Worm (Caenorhabditis elegans): ENCODE data around the gene W09C2.7.

W09C2.7 gene

ce11 chrIV:9631579-9631978 lies 9.4 kb upstream of the W09C2.7 start:
- TF ChIP-seq ztf-29 (GFP tag; IDR thresholded peaks at IDR 0.05), result no peak

- TF ChIP-seq flt-1 (GFP tag; IDR thresholded peaks at IDR 0.05) (no peak), ztf-29 (GFP tag; IDR thresholded peaks at IDR 0.05) (no peak), klf-2 (GFP tag; conservative IDR thresholded peaks at IDR 0.05) (no peak), ztf-23 (GFP tag; IDR thresholded peaks at IDR 0.05) (no peak), tab-1 (GFP tag; IDR thresholded peaks at IDR 0.05) (no peak), ref-1 (GFP tag; conservative IDR thresholded peaks at IDR 0.05) (no peak), cog-1 (tag; optimal IDR thresholded peaks at IDR 0.05) (no peak), T22C8.4 (GFP tag; IDR thresholded peaks at IDR 0.05) (no peak), med-1 (GFP tag; optimal IDR thresholded peaks at IDR 0.05; ENCODE audit: insufficient read depth) (no peak)
These were observed 4.9 kb upstream of the W09C2.7 start for ce11 chrIV:9627033-9627432.

ce11 chrIV:9625829-9626228 lies 3.7 kb upstream of the W09C2.7 start:
- no peak for TF ChIP-seq tab-1 (GFP tag; IDR thresholded peaks at IDR 0.05)
- TF ChIP-seq T22C8.4 (GFP tag; IDR thresholded peaks at IDR 0.05), result no peak
- TF ChIP-seq cog-1 (tag; optimal IDR thresholded peaks at IDR 0.05), result no peak
- no peak for TF ChIP-seq klf-2 (GFP tag; conservative IDR thresholded peaks at IDR 0.05)
- no peak for TF ChIP-seq ref-1 (GFP tag; conservative IDR thresholded peaks at IDR 0.05)
- no peak for TF ChIP-seq ztf-29 (GFP tag; IDR thresholded peaks at IDR 0.05)
- TF ChIP-seq flt-1 (GFP tag; IDR thresholded peaks at IDR 0.05), result no peak
- TF ChIP-seq med-1 (GFP tag; optimal IDR thresholded peaks at IDR 0.05; ENCODE audit: insufficient read depth), result no peak
- no peak for TF ChIP-seq ztf-23 (GFP tag; IDR thresholded peaks at IDR 0.05)

ce11 chrIV:9624977-9625376 lies 2.8 kb upstream of the W09C2.7 start, which contains the start of gene W09C2.10:
TSS of gene W09C2.10 (minus strand) at chrIV:9625077.
- TF ChIP-seq T22C8.4 (GFP tag; IDR thresholded peaks at IDR 0.05), result no peak
- TF ChIP-seq cog-1 (tag; optimal IDR thresholded peaks at IDR 0.05), result no peak
- TF ChIP-seq ztf-23 (GFP tag; IDR thresholded peaks at IDR 0.05), result no peak
- TF ChIP-seq flt-1 (GFP tag; IDR thresholded peaks at IDR 0.05), result no peak
- TF ChIP-seq med-1 (GFP tag; optimal IDR thresholded peaks at IDR 0.05; ENCODE audit: insufficient read depth), result no peak
- no peak for TF ChIP-seq ref-1 (GFP tag; conservative IDR thresholded peaks at IDR 0.05)

- TF ChIP-seq ztf-23 (GFP tag; IDR thresholded peaks at IDR 0.05), result no peak
- no peak for TF ChIP-seq klf-2 (GFP tag; conservative IDR thresholded peaks at IDR 0.05)
- no peak for TF ChIP-seq ref-1 (GFP tag; conservative IDR thresholded peaks at IDR 0.05)
- TF ChIP-seq med-1 (GFP tag; optimal IDR thresholded peaks at IDR 0.05; ENCODE audit: insufficient read depth), result no peak
- no peak for TF ChIP-seq cog-1 (tag; optimal IDR thresholded peaks at IDR 0.05)
- no peak for TF ChIP-seq T22C8.4 (GFP tag; IDR thresholded peaks at IDR 0.05)
These were observed 2.1 kb upstream of the W09C2.7 start, which contains the start of gene W09C2.8 for ce11 chrIV:9624275-9624674. TSS of gene W09C2.8 (minus strand) at chrIV:9624375.

ce11 chrIV:9623269-9623668 lies 1.1 kb upstream of the W09C2.7 start, which contains the start of gene W09C2.9:
TSS of gene W09C2.9 (minus strand) at chrIV:9623369.
- no peak for TF ChIP-seq med-1 (GFP tag; optimal IDR thresholded peaks at IDR 0.05; ENCODE audit: insufficient read depth)
- TF ChIP-seq flt-1 (GFP tag; IDR thresholded peaks at IDR 0.05), result no peak
- no peak for TF ChIP-seq klf-2 (GFP tag; conservative IDR thresholded peaks at IDR 0.05)
- TF ChIP-seq ref-1 (GFP tag; conservative IDR thresholded peaks at IDR 0.05), result no peak
- no peak for TF ChIP-seq T22C8.4 (GFP tag; IDR thresholded peaks at IDR 0.05)
- no peak for TF ChIP-seq ztf-23 (GFP tag; IDR thresholded peaks at IDR 0.05)
- no peak for TF ChIP-seq cog-1 (tag; optimal IDR thresholded peaks at IDR 0.05)
- no peak for TF ChIP-seq ztf-29 (GFP tag; IDR thresholded peaks at IDR 0.05)
- no peak for TF ChIP-seq tab-1 (GFP tag; IDR thresholded peaks at IDR 0.05)

- TF ChIP-seq ref-1 (GFP tag; conservative IDR thresholded peaks at IDR 0.05), result no peak
- no peak for TF ChIP-seq ztf-29 (GFP tag; IDR thresholded peaks at IDR 0.05)
- TF ChIP-seq klf-2 (GFP tag; conservative IDR thresholded peaks at IDR 0.05), result no peak
- no peak for TF ChIP-seq flt-1 (GFP tag; IDR thresholded peaks at IDR 0.05)
- no peak for TF ChIP-seq tab-1 (GFP tag; IDR thresholded peaks at IDR 0.05)
- TF ChIP-seq T22C8.4 (GFP tag; IDR thresholded peaks at IDR 0.05), result no peak
These were observed 3.3 kb downstream of the W09C2.7 start for ce11 chrIV:9618836-9619235.

ce11 chrIV:9618015-9618414 lies 4.2 kb downstream of the W09C2.7 start:
- TF ChIP-seq klf-2 (GFP tag; conservative IDR thresholded peaks at IDR 0.05) (no peak), ref-1 (GFP tag; conservative IDR thresholded peaks at IDR 0.05) (no peak), cog-1 (tag; optimal IDR thresholded peaks at IDR 0.05) (no peak), tab-1 (GFP tag; IDR thresholded peaks at IDR 0.05) (no peak), T22C8.4 (GFP tag; IDR thresholded peaks at IDR 0.05) (no peak), flt-1 (GFP tag; IDR thresholded peaks at IDR 0.05) (no peak), med-1 (GFP tag; optimal IDR thresholded peaks at IDR 0.05; ENCODE audit: insufficient read depth) (no peak), ztf-29 (GFP tag; IDR thresholded peaks at IDR 0.05) (no peak), ztf-23 (GFP tag; IDR thresholded peaks at IDR 0.05) (no peak)

ce11 chrIV:9617358-9617757 lies 4.8 kb downstream of the W09C2.7 start:
- 0 out of 2 replicates have a peak, but pooled peaks have one; percentile 25 for TF ChIP-seq flt-1 (GFP tag; IDR thresholded peaks at IDR 0.05)
- no peak for TF ChIP-seq ref-1 (GFP tag; conservative IDR thresholded peaks at IDR 0.05)

- TF ChIP-seq klf-2 (GFP tag; conservative IDR thresholded peaks at IDR 0.05) (no peak), ztf-29 (GFP tag; IDR thresholded peaks at IDR 0.05) (no peak), tab-1 (GFP tag; IDR thresholded peaks at IDR 0.05) (no peak), flt-1 (GFP tag; IDR thresholded peaks at IDR 0.05) (no peak), ref-1 (GFP tag; conservative IDR thresholded peaks at IDR 0.05) (no peak), cog-1 (tag; optimal IDR thresholded peaks at IDR 0.05) (no peak), med-1 (GFP tag; optimal IDR thresholded peaks at IDR 0.05; ENCODE audit: insufficient read depth) (no peak), ztf-23 (GFP tag; IDR thresholded peaks at IDR 0.05) (no peak)
These were observed 6.7 kb downstream of the W09C2.7 start for ce11 chrIV:9615511-9615910.

ce11 chrIV:9614695-9615094 lies 7.5 kb downstream of the W09C2.7 start, which contains the start of gene elt-1:
TSS of gene elt-1 (plus strand) at chrIV:9614995.
- TF ChIP-seq cog-1 (tag; optimal IDR thresholded peaks at IDR 0.05) (no peak), klf-2 (GFP tag; conservative IDR thresholded peaks at IDR 0.05) (no peak), ztf-23 (GFP tag; IDR thresholded peaks at IDR 0.05) (no peak), med-1 (GFP tag; optimal IDR thresholded peaks at IDR 0.05; ENCODE audit: insufficient read depth) (no peak), flt-1 (GFP tag; IDR thresholded peaks at IDR 0.05) (no peak), ztf-29 (GFP tag; IDR thresholded peaks at IDR 0.05) (no peak), T22C8.4 (GFP tag; IDR thresholded peaks at IDR 0.05) (no peak), ref-1 (GFP tag; conservative IDR thresholded peaks at IDR 0.05) (no peak), tab-1 (GFP tag; IDR thresholded peaks at IDR 0.05) (no peak)

Data from whole organism, midembryonic.